Worm (Caenorhabditis elegans): ENCODE data around the gene Y97E10AR.1.

DNA sequence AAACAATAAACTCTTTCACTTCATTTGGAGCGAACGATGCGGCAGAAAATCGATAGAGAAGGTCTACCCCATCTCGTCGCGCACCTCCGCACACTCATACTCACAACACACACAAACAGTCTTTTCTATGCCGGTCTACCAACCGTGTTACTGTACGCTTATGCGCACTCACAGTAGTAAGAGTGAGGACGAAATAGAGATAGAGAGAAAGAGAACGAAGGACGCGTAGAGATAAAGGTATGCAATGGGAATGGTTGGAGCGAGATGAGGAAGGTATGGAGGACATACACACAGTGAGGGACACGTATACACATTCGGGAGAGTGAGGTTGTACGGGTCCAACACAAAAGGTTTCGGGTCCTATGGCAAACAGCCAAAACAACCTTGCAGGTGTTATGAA is 22.5 kb upstream of the Y97E10AR.1 start:
- TF ChIP-seq Y53G8AR.9 (GFP tag; conservative IDR thresholded peaks at IDR 0.05), result no peak
- TF ChIP-seq chd-7 (tag; optimal IDR thresholded peaks at IDR 0.05), result no peak
- TF ChIP-seq fkh-3 (tag; optimal IDR thresholded peaks at IDR 0.05), result no peak

All from whole organism, young adult.